Comparison of ENCODE assay signal across 1 fruit fly cellular context in genomic region chrX:18515205-18515921, dm6.
A peak's percentile ranks its signal among the peaks of the same experiment; 100 is the strongest.
TF ChIP-seq lines count a peak whose summit lies in the region.

Gene Bx, plus strand, starts transcription at chrX:18515428.
Gene HisRS, plus strand, starts transcription at chrX:18515428.

TF ChIP-seq in whole organism, embryonic, 481 proteins besides CTCF, POLR2A, EP300 and RAD21 (continued from another document and continues in another):
- TF ChIP-seq CG7357 (GFP tag; IDR thresholded peaks at IDR 0.05; lab: Robert Waterston, UW) (no peak), CG30431 (GFP tag; optimal IDR thresholded peaks at IDR 0.05; lab: Kevin White, UChicago) (no peak), hkb (optimal IDR thresholded peaks at IDR 0.05; lab: Kevin White, UChicago) (no peak), hkb (GFP tag; IDR thresholded peaks at IDR 0.05; lab: Robert Waterston, UW) (0 out of 2 replicates have a peak, but pooled peaks have one; percentile 26), cad (GFP tag; optimal IDR thresholded peaks at IDR 0.05; lab: Kevin White, UChicago) (no peak), ken (GFP tag; IDR thresholded peaks at IDR 0.05; lab: Robert Waterston, UW) (no peak), CG3995 (GFP tag; optimal IDR thresholded peaks at IDR 0.05; lab: Kevin White, UChicago) (no peak), Gug (GFP tag; IDR thresholded peaks at IDR 0.05; lab: Robert Waterston, UW) (peak; percentile 27; the same call in 1 of the 4 replicates), lmd (GFP tag; IDR thresholded peaks at IDR 0.05; lab: Robert Waterston, UW) (no peak), slbo (GFP tag; IDR thresholded peaks at IDR 0.05; lab: Robert Waterston, UW) (0 out of 2 replicates have a peak, but pooled peaks have one; percentile 13), so (GFP tag; IDR thresholded peaks at IDR 0.05; lab: Robert Waterston, UW) (no peak), CG10543 (GFP tag; optimal IDR thresholded peaks at IDR 0.05; lab: Kevin White, UChicago) (no peak), insv (GFP tag; optimal IDR thresholded peaks at IDR 0.05; lab: Kevin White, UChicago) (no peak), Mad (GFP tag; optimal IDR thresholded peaks at IDR 0.05; lab: Kevin White, UChicago) (peak; percentile 20), CG15514 (GFP tag; optimal IDR thresholded peaks at IDR 0.05; lab: Kevin White, UChicago) (peak; percentile 42), sens-2 (GFP tag; IDR thresholded peaks at IDR 0.05; lab: Robert Waterston, UW) (no peak), CG42726 (GFP tag; IDR thresholded peaks at IDR 0.05; lab: Robert Waterston, UW; ENCODE audit: partially characterized antibody) (peak; percentile 59), CG8359 (GFP tag; optimal IDR thresholded peaks at IDR 0.05; lab: Kevin White, UChicago; ENCODE audit: borderline replicate concordance) (no peak), CG14014 (GFP tag; IDR thresholded peaks at IDR 0.05; lab: Robert Waterston, UW) (no peak), nerfin-2 (GFP tag; IDR thresholded peaks at IDR 0.05; lab: Robert Waterston, UW; ENCODE audit: partially characterized antibody) (no peak), dati (GFP tag; IDR thresholded peaks at IDR 0.05; lab: Robert Waterston, UW) (0 out of 2 replicates have a peak, but pooled peaks have one; percentile 15), CG10321 (GFP tag; IDR thresholded peaks at IDR 0.05; lab: Robert Waterston, UW) (no peak), klu (GFP tag; IDR thresholded peaks at IDR 0.05; lab: Robert Waterston, UW) (no peak), CG15073 (GFP tag; optimal IDR thresholded peaks at IDR 0.05; lab: Kevin White, UChicago) (no peak), ase (GFP tag; IDR thresholded peaks at IDR 0.05; lab: Robert Waterston, UW) (no peak), Dref (GFP tag; IDR thresholded peaks at IDR 0.05; lab: Robert Waterston, UW) (peak; percentile 49), bcd (GFP tag; optimal IDR thresholded peaks at IDR 0.05; lab: Kevin White, UChicago) (no peak), CG32532 (GFP tag; IDR thresholded peaks at IDR 0.05; lab: Robert Waterston, UW) (no peak), Max (GFP tag; optimal IDR thresholded peaks at IDR 0.05; lab: Kevin White, UChicago) (peak; percentile 63), CG13624 (GFP tag; optimal IDR thresholded peaks at IDR 0.05; lab: Kevin White, UChicago) (no peak), CG7786 (GFP tag; optimal IDR thresholded peaks at IDR 0.05; lab: Kevin White, UChicago) (no peak), eve (GFP tag; optimal IDR thresholded peaks at IDR 0.05; lab: Kevin White, UChicago) (no peak), Adf1 (GFP tag; IDR thresholded peaks at IDR 0.05; lab: Robert Waterston, UW) (peak; percentile 42), CG11723 (GFP tag; optimal IDR thresholded peaks at IDR 0.05; lab: Kevin White, UChicago) (no peak), inv (GFP tag; IDR thresholded peaks at IDR 0.05; lab: Robert Waterston, UW; ENCODE audit: partially characterized antibody) (0 out of 2 replicates have a peak, but pooled peaks have one; percentile 8), Opbp (GFP tag; IDR thresholded peaks at IDR 0.05; lab: Robert Waterston, UW; ENCODE audit: partially characterized antibody) (peak; percentile 64; the same call in 2 of the 3 replicates), CG30020 (tag; optimal IDR thresholded peaks at IDR 0.05; lab: Kevin White, UChicago) (no peak), Hsf (GFP tag; optimal IDR thresholded peaks at IDR 0.05; lab: Kevin White, UChicago) (no peak), disco-r (GFP tag; optimal IDR thresholded peaks at IDR 0.05; lab: Kevin White, UChicago) (no peak), sqz (GFP tag; optimal IDR thresholded peaks at IDR 0.05; lab: Kevin White, UChicago) (peak; percentile 94), cwo (GFP tag; optimal IDR thresholded peaks at IDR 0.05; lab: Kevin White, UChicago) (no peak), dm (GFP tag; optimal IDR thresholded peaks at IDR 0.05; lab: Kevin White, UChicago) (peak; percentile 87), grau (tag; optimal IDR thresholded peaks at IDR 0.05; lab: Kevin White, UChicago) (no peak), esg (GFP tag; conservative IDR thresholded peaks at IDR 0.05; lab: Robert Waterston, UW) (no peak), Dbx (GFP tag; IDR thresholded peaks at IDR 0.05; lab: Robert Waterston, UW) (no peak), tgo (GFP tag; IDR thresholded peaks at IDR 0.05; lab: Robert Waterston, UW) (no peak), Rx (GFP tag; IDR thresholded peaks at IDR 0.05; lab: Robert Waterston, UW) (no peak), CG7963 (GFP tag; IDR thresholded peaks at IDR 0.05; lab: Robert Waterston, UW; ENCODE audit: partially characterized antibody) (no peak), gt (GFP tag; IDR thresholded peaks at IDR 0.05; lab: Robert Waterston, UW) (no peak), CG14050 (GFP tag; IDR thresholded peaks at IDR 0.05; lab: Robert Waterston, UW) (no peak), wor (GFP tag; IDR thresholded peaks at IDR 0.05; lab: Robert Waterston, UW) (no peak), CG4424 (GFP tag; optimal IDR thresholded peaks at IDR 0.05; lab: Kevin White, UChicago) (no peak), pum (GFP tag; optimal IDR thresholded peaks at IDR 0.05; lab: Kevin White, UChicago) (no peak), ewg (GFP tag; optimal IDR thresholded peaks at IDR 0.05; lab: Kevin White, UChicago) (peak; percentile 14), CG17361 (GFP tag; IDR thresholded peaks at IDR 0.05; lab: Robert Waterston, UW) (0 out of 3 replicates have a peak, but pooled peaks have one; percentile 20), sr (GFP tag; IDR thresholded peaks at IDR 0.05; lab: Robert Waterston, UW) (no peak), CG34422 (GFP tag; IDR thresholded peaks at IDR 0.05; lab: Robert Waterston, UW) (peak; percentile 19; the same call in 1 of the 3 replicates), Dip3 (GFP tag; optimal IDR thresholded peaks at IDR 0.05; lab: Kevin White, UChicago) (no peak), Camta (GFP tag; optimal IDR thresholded peaks at IDR 0.05; lab: Kevin White, UChicago) (no peak), vfl (GFP tag; optimal IDR thresholded peaks at IDR 0.05; lab: Kevin White, UChicago) (no peak), schlank (tag; optimal IDR thresholded peaks at IDR 0.05; lab: Kevin White, UChicago) (no peak), CG6854 (GFP tag; optimal IDR thresholded peaks at IDR 0.05; lab: Kevin White, UChicago) (no peak), btn (GFP tag; optimal IDR thresholded peaks at IDR 0.05; lab: Kevin White, UChicago) (no peak), jing (GFP tag; optimal IDR thresholded peaks at IDR 0.05; lab: Kevin White, UChicago) (no peak), zf30C (GFP tag; optimal IDR thresholded peaks at IDR 0.05; lab: Kevin White, UChicago) (no peak), Ada2b (GFP tag; IDR thresholded peaks at IDR 0.05; lab: Robert Waterston, UW) (no peak), Six4 (GFP tag; optimal IDR thresholded peaks at IDR 0.05; lab: Kevin White, UChicago) (no peak), CG17328 (GFP tag; IDR thresholded peaks at IDR 0.05; lab: Robert Waterston, UW) (no peak; the same call in 1 of the 2 replicates), CG2678 (tag; optimal IDR thresholded peaks at IDR 0.05; lab: Kevin White, UChicago) (no peak), gcm2 (GFP tag; optimal IDR thresholded peaks at IDR 0.05; lab: Kevin White, UChicago) (no peak), gfzf (GFP tag; optimal IDR thresholded peaks at IDR 0.05; lab: Kevin White, UChicago) (peak; percentile 82), bbx (GFP tag; IDR thresholded peaks at IDR 0.05; lab: Robert Waterston, UW; ENCODE audit: partially characterized antibody) (no peak), CG9609 (GFP tag; optimal IDR thresholded peaks at IDR 0.05; lab: Kevin White, UChicago) (no peak), unpg (GFP tag; optimal IDR thresholded peaks at IDR 0.05; lab: Kevin White, UChicago) (no peak), gsb-n (tag; optimal IDR thresholded peaks at IDR 0.05; lab: Kevin White, UChicago) (no peak), CG30403 (GFP tag; optimal IDR thresholded peaks at IDR 0.05; lab: Kevin White, UChicago) (no peak), knrl (GFP tag; IDR thresholded peaks at IDR 0.05; lab: Robert Waterston, UW; ENCODE audit: partially characterized antibody) (peak; percentile 35; the same call in 1 of the 3 replicates), pho (GFP tag; optimal IDR thresholded peaks at IDR 0.05; lab: Kevin White, UChicago) (no peak), CG9797 (GFP tag; optimal IDR thresholded peaks at IDR 0.05; lab: Kevin White, UChicago) (peak; percentile 77), chif (GFP tag; optimal IDR thresholded peaks at IDR 0.05; lab: Kevin White, UChicago) (no peak), Ssrp (tag; optimal IDR thresholded peaks at IDR 0.05; lab: Kevin White, UChicago) (no peak), ind (GFP tag; optimal IDR thresholded peaks at IDR 0.05; lab: Kevin White, UChicago) (no peak), CG11504 (tag; optimal IDR thresholded peaks at IDR 0.05; lab: Kevin White, UChicago) (peak; percentile 52), CG16813 (GFP tag; IDR thresholded peaks at IDR 0.05; lab: Robert Waterston, UW; ENCODE audit: partially characterized antibody) (peak; percentile 28; the same call in 1 of the 3 replicates), peb (GFP tag; IDR thresholded peaks at IDR 0.05; lab: Robert Waterston, UW) (no peak), CG15269 (tag; optimal IDR thresholded peaks at IDR 0.05; lab: Kevin White, UChicago) (no peak), pzg (GFP tag; optimal IDR thresholded peaks at IDR 0.05; lab: Kevin White, UChicago) (peak; percentile 79), Chrac-16 (GFP tag; optimal IDR thresholded peaks at IDR 0.05; lab: Kevin White, UChicago) (no peak), az2 (GFP tag; optimal IDR thresholded peaks at IDR 0.05; lab: Kevin White, UChicago) (no peak), CG18476 (GFP tag; optimal IDR thresholded peaks at IDR 0.05; lab: Kevin White, UChicago) (no peak), ab (GFP tag; optimal IDR thresholded peaks at IDR 0.05; lab: Kevin White, UChicago) (no peak), Spps (tag; optimal IDR thresholded peaks at IDR 0.05; lab: Kevin White, UChicago) (no peak), CG4820 (GFP tag; optimal IDR thresholded peaks at IDR 0.05; lab: Kevin White, UChicago) (no peak), Pdp1 (GFP tag; optimal IDR thresholded peaks at IDR 0.05; lab: Kevin White, UChicago) (peak in 1 of 2 experiments; percentile 29), salm (tag; optimal IDR thresholded peaks at IDR 0.05; lab: Kevin White, UChicago) (no peak), CG10209 (GFP tag; optimal IDR thresholded peaks at IDR 0.05; lab: Kevin White, UChicago) (no peak), slp2 (GFP tag; optimal IDR thresholded peaks at IDR 0.05; lab: Kevin White, UChicago) (no peak), p53 (GFP tag; optimal IDR thresholded peaks at IDR 0.05; lab: Kevin White, UChicago) (no peak), pb (GFP tag; optimal IDR thresholded peaks at IDR 0.05; lab: Kevin White, UChicago) (no peak), CG12236 (GFP tag; optimal IDR thresholded peaks at IDR 0.05; lab: Kevin White, UChicago) (no peak), CG10959 (GFP tag; IDR thresholded peaks at IDR 0.05; lab: Robert Waterston, UW) (no peak), stc (GFP tag; IDR thresholded peaks at IDR 0.05; lab: Robert Waterston, UW) (no peak), ato (GFP tag; IDR thresholded peaks at IDR 0.05; lab: Robert Waterston, UW; ENCODE audit: partially characterized antibody) (no peak), BEAF-32 (GFP tag; optimal IDR thresholded peaks at IDR 0.05; lab: Kevin White, UChicago) (peak; percentile 50), CG1832 (GFP tag; optimal IDR thresholded peaks at IDR 0.05; lab: Kevin White, UChicago) (no peak), pita (GFP tag; optimal IDR thresholded peaks at IDR 0.05; lab: Kevin White, UChicago) (peak; percentile 77), CG13296 (GFP tag; optimal IDR thresholded peaks at IDR 0.05; lab: Kevin White, UChicago) (no peak), trh (GFP tag; optimal IDR thresholded peaks at IDR 0.05; lab: Kevin White, UChicago) (no peak), D19A (tag; optimal IDR thresholded peaks at IDR 0.05; lab: Kevin White, UChicago) (no peak), HmgD (GFP tag; optimal IDR thresholded peaks at IDR 0.05; lab: Kevin White, UChicago) (no peak), Optix (GFP tag; IDR thresholded peaks at IDR 0.05; lab: Robert Waterston, UW) (no peak), Doc2 (GFP tag; IDR thresholded peaks at IDR 0.05; lab: Robert Waterston, UW) (no peak), cato (GFP tag; optimal IDR thresholded peaks at IDR 0.05; lab: Kevin White, UChicago; ENCODE audit: borderline replicate concordance) (no peak), YL-1 (GFP tag; optimal IDR thresholded peaks at IDR 0.05; lab: Kevin White, UChicago) (peak; percentile 19), CG2120 (GFP tag; optimal IDR thresholded peaks at IDR 0.05; lab: Kevin White, UChicago) (peak; percentile 16), CG31388 (GFP tag; optimal IDR thresholded peaks at IDR 0.05; lab: Kevin White, UChicago) (no peak), CG10274 (GFP tag; optimal IDR thresholded peaks at IDR 0.05; lab: Kevin White, UChicago) (no peak), crp (GFP tag; optimal IDR thresholded peaks at IDR 0.05; lab: Kevin White, UChicago) (peak in 1 of 2 experiments; percentile 51), CG15696 (tag; optimal IDR thresholded peaks at IDR 0.05; lab: Kevin White, UChicago) (no peak), br (optimal IDR thresholded peaks at IDR 0.05; lab: Kevin White, UChicago) (no peak), nmo (GFP tag; optimal IDR thresholded peaks at IDR 0.05; lab: Kevin White, UChicago) (peak; percentile 26), B-H1 (GFP tag; IDR thresholded peaks at IDR 0.05; lab: Robert Waterston, UW) (no peak), CG12744 (GFP tag; optimal IDR thresholded peaks at IDR 0.05; lab: Kevin White, UChicago) (no peak), otp (GFP tag; IDR thresholded peaks at IDR 0.05; lab: Robert Waterston, UW) (no peak), CG9932 (GFP tag; IDR thresholded peaks at IDR 0.05; lab: Robert Waterston, UW) (no peak; the same call in 1 of the 2 replicates), tx (GFP tag; optimal IDR thresholded peaks at IDR 0.05; lab: Kevin White, UChicago) (no peak), Ravus (GFP tag; IDR thresholded peaks at IDR 0.05; lab: Robert Waterston, UW) (no peak), Myb (GFP tag; optimal IDR thresholded peaks at IDR 0.05; lab: Kevin White, UChicago) (peak; percentile 27), CHES-1-like (GFP tag; optimal IDR thresholded peaks at IDR 0.05; lab: Kevin White, UChicago) (no peak), CG3163 (GFP tag; optimal IDR thresholded peaks at IDR 0.05; lab: Kevin White, UChicago) (no peak), CG3838 (GFP tag; optimal IDR thresholded peaks at IDR 0.05; lab: Kevin White, UChicago) (no peak), CG2129 (GFP tag; IDR thresholded peaks at IDR 0.05; lab: Robert Waterston, UW; ENCODE audit: partially characterized antibody) (no peak), pnt (GFP tag; optimal IDR thresholded peaks at IDR 0.05; lab: Kevin White, UChicago) (no peak), wek (GFP tag; optimal IDR thresholded peaks at IDR 0.05; lab: Kevin White, UChicago) (no peak)
